Worm (Caenorhabditis elegans): ENCODE data around the gene Y43F8B.9.

DNA sequence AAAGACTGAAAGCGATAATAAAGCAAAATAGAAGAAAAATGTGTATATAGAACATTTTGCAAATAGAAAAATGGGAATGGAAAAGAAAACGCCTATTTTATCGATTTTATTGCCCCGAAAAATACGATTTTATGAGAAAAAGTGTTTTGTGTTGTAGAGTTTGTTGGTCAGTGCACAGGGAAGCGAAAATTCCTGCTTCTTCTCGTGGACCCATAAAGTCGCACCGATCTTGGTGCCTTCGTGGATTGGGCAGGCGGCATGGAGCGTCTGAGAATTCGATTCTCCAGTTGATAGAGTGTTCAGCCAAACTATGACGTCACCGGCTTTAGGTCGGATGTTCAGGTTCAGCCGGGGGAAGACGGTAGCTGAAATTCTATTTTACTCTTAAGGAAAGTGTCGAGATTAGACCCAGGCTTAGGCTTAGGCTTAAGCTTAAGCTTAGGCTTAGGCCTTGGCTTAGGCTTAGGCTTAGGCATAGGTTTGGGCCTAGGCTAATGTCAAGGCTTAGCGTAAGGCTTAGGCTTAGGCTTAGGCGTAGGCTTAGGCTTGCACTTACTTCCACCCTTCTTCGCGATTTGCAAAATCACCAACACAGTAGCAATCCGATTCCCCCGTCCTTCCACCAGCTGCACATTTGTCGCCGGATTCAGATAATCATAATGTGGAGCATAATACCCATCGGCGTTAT, 34.5 kb downstream of the Y43F8B.9 start, which contains the start of gene Y43F8B.19:
- TF ChIP-seq fos-1 (tag; optimal IDR thresholded peaks at IDR 0.05) (no peak), nhr-10 (tag; optimal IDR thresholded peaks at IDR 0.05) (no peak), ztf-11 (tag; optimal IDR thresholded peaks at IDR 0.05) (no peak), mdl-1 (tag; optimal IDR thresholded peaks at IDR 0.05) (no peak), lsy-2 (tag; optimal IDR thresholded peaks at IDR 0.05) (no peak), zfp-2 (tag; optimal IDR thresholded peaks at IDR 0.05) (no peak), lin-29 (GFP tag; IDR thresholded peaks at IDR 0.05) (no peak), nhr-28 (tag; optimal IDR thresholded peaks at IDR 0.05) (no peak), unc-130 (GFP tag; optimal IDR thresholded peaks at IDR 0.05) (no peak), snpc-4 (tag; optimal IDR thresholded peaks at IDR 0.05) (no peak), hlh-30 (tag; optimal IDR thresholded peaks at IDR 0.05; ENCODE audit: insufficient read depth) (no peak), dmd-9 (GFP tag; IDR thresholded peaks at IDR 0.05) (no peak), nhr-48 (tag; optimal IDR thresholded peaks at IDR 0.05) (no peak), daf-16 (GFP tag; optimal IDR thresholded peaks at IDR 0.05) (no peak), daf-16 (tag; optimal IDR thresholded peaks at IDR 0.05) (no peak)

Measured in whole organism, L4 larva.